Worm (Caenorhabditis elegans) whole organism, L4 larva: Measurements from ENCODE around the gene lhpp-1.

ENCODE experiments used
- F44E2.7 ChIP-seq: fragments of 200-800 bp; sonication (Bioruptor generic); IDR thresholded peaks from 2 replicates; pipeline ENCODE4 v2.1.2; 2022; ENCODE audit warnings: missing genetic modification characterization, missing compliant biosample characterization
- T20F7.1 ChIP-seq: fragments of 200-800 bp; sonication (Bioruptor generic); optimal IDR thresholded peaks from 2 replicates; lab custom pipeline; 2018; ENCODE audit warnings: mild to moderate bottlenecking, missing genetic modification characterization, missing compliant biosample characterization
- lin-39 ChIP-seq: fragments of 150-350 bp; optimal IDR thresholded peaks from 2 replicates; lab custom pipeline; 2014; ENCODE audit warnings: missing biosample characterization, missing genetic modification reagents, missing genetic modification characterization
- nhr-25 ChIP-seq: sonication (generic microtip); optimal IDR thresholded peaks from 2 replicates; lab custom pipeline; 2017; ENCODE audit warnings: missing genetic modification characterization, mild to moderate bottlenecking, missing compliant biosample characterization, antibody characterized with exemption, moderate library complexity, borderline replicate concordance; ENCODE audit not compliant: insufficient read depth
- unc-130 ChIP-seq: sonication (generic microtip); optimal IDR thresholded peaks from 2 replicates; lab custom pipeline; 2016; ENCODE audit warnings: missing genetic modification reagents, missing genetic modification characterization, missing compliant biosample characterization
- unc-39 ChIP-seq: sonication (generic microtip); optimal IDR thresholded peaks from 2 replicates; lab custom pipeline; 2017; ENCODE audit warnings: missing biosample characterization, missing genetic modification characterization
- zag-1 ChIP-seq: fragments of 150-350 bp; optimal IDR thresholded peaks from 2 replicates; lab custom pipeline; 2014; ENCODE audit warnings: missing biosample characterization, missing genetic modification characterization
- zip-2 ChIP-seq: fragments of 150-350 bp; optimal IDR thresholded peaks from 2 replicates; lab custom pipeline; 2014; ENCODE audit warnings: missing biosample characterization, missing genetic modification characterization

ce11 chrV:12098123-12098522 lies 13.5 kb downstream of the lhpp-1 start, which contains the start of gene nhr-209:
- TF ChIP-seq lin-39 (tag; lab: Kevin White, UChicago) (no peak), T20F7.1 (no peak), zag-1 (tag; lab: Kevin White, UChicago) (no peak), unc-130 (GFP tag; lab: Kevin White, UChicago) (no peak), unc-39 (tag; lab: Kevin White, UChicago) (no peak), F44E2.7 (no peak), zip-2 (tag; lab: Kevin White, UChicago) (no peak), nhr-25 (no peak)
